Fruit fly (Drosophila melanogaster): ENCODE results near the gene CG32280.
A peak's percentile ranks its signal among the peaks of the same experiment; 100 is the strongest.

CG32280 gene

dm6 chr3L:3177872-3178271, 12.9 kb downstream of the CG32280 start:
- no peak for TF ChIP-seq ttk (optimal IDR thresholded peaks at IDR 0.05)
- no peak for TF ChIP-seq Myc (optimal IDR thresholded peaks at IDR 0.05)
- no peak for TF ChIP-seq Sin3A (optimal IDR thresholded peaks at IDR 0.05)
- TF ChIP-seq insv (optimal IDR thresholded peaks at IDR 0.05) = no peak

DNA sequence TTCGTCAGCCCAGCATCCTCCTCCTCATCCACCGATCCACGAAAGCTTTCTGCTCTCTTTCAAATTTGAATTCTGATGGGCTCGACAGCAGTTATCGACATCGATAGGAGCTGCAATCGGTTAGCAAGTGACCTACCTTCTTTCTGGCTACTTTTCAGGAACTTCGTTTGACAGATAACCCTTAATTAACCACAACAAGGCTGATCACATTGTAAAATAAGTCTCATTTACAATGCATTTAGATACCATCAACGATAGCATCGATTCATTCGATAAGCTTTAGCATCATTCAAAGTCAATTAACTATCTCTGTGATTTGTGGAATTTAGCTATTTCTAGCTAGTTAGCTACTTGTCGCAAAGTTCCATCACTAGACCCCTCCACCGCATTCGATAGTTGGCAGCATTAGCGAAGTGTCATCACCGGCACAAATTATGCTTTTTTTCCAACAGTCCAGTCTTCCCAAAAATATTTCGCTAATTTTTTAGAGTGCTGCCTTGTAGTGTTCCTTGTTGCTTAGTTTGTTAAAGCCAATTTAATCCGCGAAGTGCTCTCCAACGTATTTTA, 13.6 kb downstream of the CG32280 start, which contains the start of the genes MnM and Girdin:
TSS of gene MnM (minus strand) at position 51 of the 567 bp plus-strand sequence.
TSS of gene Girdin (plus strand) at position 401 of the 567 bp plus-strand sequence.
- TF ChIP-seq Sin3A (optimal IDR thresholded peaks at IDR 0.05) (no peak), h (optimal IDR thresholded peaks at IDR 0.05) (no peak), Myc (optimal IDR thresholded peaks at IDR 0.05) (no peak), psq (optimal IDR thresholded peaks at IDR 0.05) (no peak), insv (optimal IDR thresholded peaks at IDR 0.05) (no peak), ttk (optimal IDR thresholded peaks at IDR 0.05) (no peak)

DNA sequence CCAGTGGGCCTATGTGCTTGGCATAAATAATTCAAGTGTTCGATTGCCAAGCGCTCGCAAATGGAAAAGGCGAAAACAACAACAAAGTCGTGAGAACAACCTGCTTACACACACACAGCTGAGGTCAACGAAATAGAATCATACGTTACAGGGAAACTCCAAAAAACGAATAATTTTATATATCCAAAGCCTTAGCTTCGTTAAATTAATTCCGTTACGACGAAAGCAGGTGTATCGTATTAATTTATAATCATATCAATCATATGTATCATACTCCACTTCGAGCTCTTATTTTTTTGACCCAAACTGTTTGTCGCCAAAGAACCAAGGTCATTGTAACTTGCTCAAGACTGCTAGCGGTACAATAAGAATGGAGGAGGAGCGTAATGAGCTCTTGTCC, 14.5 kb downstream of the CG32280 start:
- TF ChIP-seq h (optimal IDR thresholded peaks at IDR 0.05) = no peak
- no peak for TF ChIP-seq Myc (optimal IDR thresholded peaks at IDR 0.05)
- TF ChIP-seq Sin3A (optimal IDR thresholded peaks at IDR 0.05) = no peak

DNA sequence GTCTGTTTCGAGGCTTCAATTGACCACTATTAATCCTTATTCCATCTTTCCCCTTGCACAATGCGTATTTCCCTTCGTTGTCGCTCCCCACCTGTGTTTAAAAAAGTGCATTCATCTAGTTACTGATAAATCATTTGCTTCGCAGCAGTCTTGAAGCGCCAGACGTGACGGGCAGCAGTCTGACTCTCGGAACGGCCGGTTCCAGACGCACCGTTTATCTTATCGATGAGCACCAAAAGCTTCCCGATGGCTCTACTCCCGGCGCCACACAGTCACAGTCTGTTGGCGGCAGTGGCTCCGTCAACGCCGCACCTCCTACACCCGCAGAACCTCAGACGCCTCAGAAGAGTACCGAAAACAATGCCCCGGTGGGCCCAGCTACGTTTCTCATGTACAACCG, 19.1 kb downstream of the CG32280 start, which contains the start of gene CG42494:
TSS of gene CG42494 (plus strand) at position 301 of the 400 bp plus-strand sequence.
- TF ChIP-seq psq (optimal IDR thresholded peaks at IDR 0.05) = no peak

- no peak for TF ChIP-seq psq (optimal IDR thresholded peaks at IDR 0.05)
- no peak for TF ChIP-seq ttk (optimal IDR thresholded peaks at IDR 0.05)
- TF ChIP-seq h (optimal IDR thresholded peaks at IDR 0.05) = no peak
- no peak for TF ChIP-seq insv (optimal IDR thresholded peaks at IDR 0.05)
- TF ChIP-seq Myc (optimal IDR thresholded peaks at IDR 0.05) = no peak
- no peak for TF ChIP-seq Sin3A (optimal IDR thresholded peaks at IDR 0.05)
These were observed 21.4 kb downstream of the CG32280 start, which contains the start of gene CG32284 for dm6 chr3L:3186364-3186763. TSS of gene CG32284 (plus strand) at chr3L:3186664.

DNA sequence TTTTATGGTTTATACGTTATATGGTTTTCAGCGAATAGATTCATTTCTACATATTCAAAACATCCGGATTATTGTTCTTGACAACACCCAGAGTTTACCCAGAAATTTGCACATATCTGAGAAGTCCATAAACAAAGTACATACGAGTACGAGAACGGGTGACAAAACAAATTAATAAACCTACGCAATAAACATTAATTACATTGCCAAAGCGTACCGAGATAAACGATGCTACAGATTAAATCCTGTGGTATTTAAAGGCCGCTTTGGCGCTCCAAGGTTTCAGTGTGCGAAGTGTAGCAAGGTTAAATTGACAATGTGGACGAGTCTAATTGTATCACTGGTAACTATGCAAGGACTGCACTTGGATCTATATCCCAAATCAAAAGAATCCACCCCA, 22.3 kb downstream of the CG32280 start, which contains the start of gene CG14957:
TSS of gene CG14957 (plus strand) at position 301 of the 400 bp plus-strand sequence.
- TF ChIP-seq Sin3A (optimal IDR thresholded peaks at IDR 0.05) (no peak), Myc (optimal IDR thresholded peaks at IDR 0.05) (no peak), h (optimal IDR thresholded peaks at IDR 0.05) (no peak), insv (optimal IDR thresholded peaks at IDR 0.05) (no peak), psq (optimal IDR thresholded peaks at IDR 0.05) (no peak), ttk (optimal IDR thresholded peaks at IDR 0.05) (no peak)

DNA sequence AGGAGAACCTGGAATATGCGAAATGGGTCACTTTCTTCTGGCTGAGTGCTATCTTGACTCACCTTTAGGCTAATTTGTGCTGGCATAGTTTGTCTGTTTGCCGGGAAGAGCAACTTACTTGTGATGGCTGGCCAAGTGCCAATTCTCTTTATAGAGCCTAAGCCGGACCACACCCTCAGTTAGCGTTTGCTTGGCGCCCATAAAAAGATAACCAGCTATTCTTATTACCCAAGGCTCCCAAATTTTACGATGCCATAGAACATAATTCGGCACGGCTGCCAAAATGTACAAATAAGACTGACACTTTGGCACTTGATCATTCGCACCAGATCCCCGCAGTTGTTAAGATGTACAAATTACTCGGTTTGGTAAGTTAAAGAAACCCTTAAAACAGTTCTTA, 24.7 kb downstream of the CG32280 start, which contains the start of the genes CG42525 and CG14958:
TSS of gene CG42525 (minus strand) at position 101 of the 400 bp plus-strand sequence.
TSS of gene CG14958 (plus strand) at position 332 of the 400 bp plus-strand sequence.
- TF ChIP-seq h (optimal IDR thresholded peaks at IDR 0.05) (no peak), ttk (optimal IDR thresholded peaks at IDR 0.05) (no peak), Myc (optimal IDR thresholded peaks at IDR 0.05) (no peak), psq (optimal IDR thresholded peaks at IDR 0.05) (no peak), insv (optimal IDR thresholded peaks at IDR 0.05) (no peak), Sin3A (optimal IDR thresholded peaks at IDR 0.05) (no peak)

dm6 chr3L:3192333-3192894, 27.4 kb downstream of the CG32280 start, which contains the start of gene CG14965:
TSS of gene CG14965 (minus strand) at chr3L:3192491.
- TF ChIP-seq h (optimal IDR thresholded peaks at IDR 0.05) = no peak
- TF ChIP-seq Myc (optimal IDR thresholded peaks at IDR 0.05) = no peak
- TF ChIP-seq ttk (optimal IDR thresholded peaks at IDR 0.05) = no peak
- TF ChIP-seq Sin3A (optimal IDR thresholded peaks at IDR 0.05) = no peak
- TF ChIP-seq psq (optimal IDR thresholded peaks at IDR 0.05) = no peak
- no peak for TF ChIP-seq insv (optimal IDR thresholded peaks at IDR 0.05)

DNA sequence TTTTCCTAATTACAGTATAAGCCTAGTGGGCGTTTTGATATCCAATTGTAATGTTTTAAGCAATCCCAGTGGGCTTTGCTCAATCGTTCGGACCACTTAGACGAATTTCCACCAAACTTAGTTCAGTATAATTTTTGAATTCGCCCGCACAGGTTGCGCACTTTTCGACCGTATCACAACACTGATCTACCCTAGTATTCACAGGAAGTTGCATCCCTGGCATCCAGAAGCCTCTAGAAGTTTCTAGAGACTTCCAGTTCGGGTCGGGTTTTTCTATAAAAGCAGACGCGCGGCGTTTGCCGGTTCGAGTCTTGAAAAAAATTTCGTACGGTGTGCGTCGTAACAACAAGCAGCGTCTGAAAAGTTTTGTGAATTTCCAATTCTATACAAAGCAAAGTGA, 27.9 kb downstream of the CG32280 start, which contains the start of gene Hsp83:
TSS of gene Hsp83 (plus strand) at position 58 of the 400 bp plus-strand sequence.
- no peak for TF ChIP-seq h (optimal IDR thresholded peaks at IDR 0.05)
- TF ChIP-seq insv (optimal IDR thresholded peaks at IDR 0.05) = peak; percentile 70

dm6 chr3L:3194059-3194458, 29.1 kb downstream of the CG32280 start:
- TF ChIP-seq psq (optimal IDR thresholded peaks at IDR 0.05) = no peak
- no peak for TF ChIP-seq insv (optimal IDR thresholded peaks at IDR 0.05)
- TF ChIP-seq Myc (optimal IDR thresholded peaks at IDR 0.05) = no peak
- TF ChIP-seq h (optimal IDR thresholded peaks at IDR 0.05) = no peak
- no peak for TF ChIP-seq Sin3A (optimal IDR thresholded peaks at IDR 0.05)
- TF ChIP-seq ttk (optimal IDR thresholded peaks at IDR 0.05) = no peak

dm6 chr3L:3197464-3197863, 32.5 kb downstream of the CG32280 start, which contains the start of gene CG14966:
TSS of gene CG14966 (minus strand) at chr3L:3197631.
- TF ChIP-seq insv (optimal IDR thresholded peaks at IDR 0.05) = no peak

DNA sequence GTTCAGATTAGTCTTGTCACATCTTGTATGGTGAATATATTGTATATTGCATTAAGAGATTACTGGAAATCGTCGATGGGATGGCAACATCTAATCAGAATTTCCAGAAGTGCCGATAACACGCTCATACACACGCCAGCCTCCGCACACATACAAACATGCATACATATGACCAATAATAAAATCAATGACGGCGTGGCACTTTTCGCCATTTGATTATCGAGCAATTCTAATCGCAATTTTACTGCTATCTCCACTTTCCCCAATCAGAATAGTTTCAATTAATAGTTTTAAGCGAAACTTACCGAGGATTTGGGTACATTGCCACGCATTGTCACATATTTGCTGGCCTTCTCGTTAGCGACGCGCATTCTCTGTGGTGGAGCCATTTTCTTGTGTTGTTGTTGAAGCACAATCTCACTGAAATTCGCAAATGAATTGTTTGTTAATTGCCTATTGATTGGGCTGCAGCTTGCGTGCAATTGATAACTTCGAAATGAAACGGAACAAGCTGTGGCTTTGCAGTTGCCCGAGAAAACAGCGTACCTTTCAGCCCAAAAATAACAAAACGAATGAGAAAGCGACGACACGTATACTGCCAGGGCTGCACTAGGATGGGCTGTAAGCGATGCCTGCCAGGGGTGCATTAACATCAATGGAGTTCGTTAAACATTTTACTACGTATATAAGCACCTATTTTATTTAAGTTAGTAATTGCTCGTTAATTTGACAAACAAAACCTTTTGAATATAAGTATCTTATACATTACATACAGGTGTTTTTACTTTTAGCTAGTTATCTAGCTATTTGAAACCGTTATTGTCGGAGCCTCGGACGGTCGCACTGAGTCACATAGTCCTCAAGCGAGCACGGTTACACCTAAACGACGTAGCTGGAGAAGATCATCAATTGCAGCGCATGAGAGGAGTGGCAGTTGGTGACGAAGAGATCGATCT, 33.7 kb downstream of the CG32280 start, which contains the start of the genes CG32276 and gry:
TSS of gene CG32276 (minus strand) at position 601 of the 956 bp plus-strand sequence.
TSS of gene gry (plus strand) at position 644 of the 956 bp plus-strand sequence.
- no peak for TF ChIP-seq psq (optimal IDR thresholded peaks at IDR 0.05)
- no peak for TF ChIP-seq Myc (optimal IDR thresholded peaks at IDR 0.05)
- no peak for TF ChIP-seq h (optimal IDR thresholded peaks at IDR 0.05)
- TF ChIP-seq Sin3A (optimal IDR thresholded peaks at IDR 0.05) = no peak
- TF ChIP-seq ttk (optimal IDR thresholded peaks at IDR 0.05) = no peak
- TF ChIP-seq insv (optimal IDR thresholded peaks at IDR 0.05) = no peak

Measured in Kc167 (cell line).